Fruit fly (Drosophila melanogaster) whole organism, embryonic: Measurements from ENCODE around the gene wwk.

Experiments used
- Ada2b ChIP-seq: fragments of 200-800 bp; sonication (Bioruptor generic); IDR thresholded peaks from 2 replicates; pipeline ENCODE4 v1.3.6; 2022; ENCODE audit warnings: missing biosample characterization, missing genetic modification characterization
- Adf1 ChIP-seq: fragments of 200-800 bp; sonication (Bioruptor generic); IDR thresholded peaks from 2 replicates; pipeline ENCODE4 v1.3.6; 2022; ENCODE audit warnings: missing biosample characterization, missing genetic modification characterization
- Atf3 ChIP-seq: fragments of 200-800 bp; sonication (Bioruptor generic); optimal IDR thresholded peaks from 3 replicates; lab custom pipeline; 2016; ENCODE audit warnings: missing biosample characterization, missing genetic modification characterization
- CG10321 ChIP-seq: fragments of 200-800 bp; sonication (Bioruptor generic); IDR thresholded peaks from 2 replicates; pipeline ENCODE4 v1.3.6; 2022; ENCODE audit warnings: missing biosample characterization, missing genetic modification characterization
- CG10366 ChIP-seq: fragments of 200-800 bp; sonication (Bioruptor generic); IDR thresholded peaks from 2 replicates; pipeline ENCODE4 v1.3.6; 2022; ENCODE audit warnings: missing biosample characterization, missing genetic modification characterization
- CG10654 ChIP-seq: fragments of 200-800 bp; sonication (Bioruptor generic); optimal IDR thresholded peaks from 2 replicates; lab custom pipeline; 2016; ENCODE audit warnings: missing biosample characterization, missing genetic modification characterization
- CG11398 ChIP-seq: fragments of 200-800 bp; sonication (Bioruptor generic); optimal IDR thresholded peaks from 2 replicates; lab custom pipeline; 2016; ENCODE audit warnings: missing biosample characterization, missing genetic modification characterization
- CG14965 ChIP-seq: fragments of 200-800 bp; sonication (Bioruptor generic); optimal IDR thresholded peaks from 2 replicates; lab custom pipeline; 2016; ENCODE audit warnings: missing biosample characterization, missing genetic modification characterization, borderline replicate concordance
- CG15601 ChIP-seq: fragments of 200-800 bp; sonication (Bioruptor generic); optimal IDR thresholded peaks from 3 replicates; lab custom pipeline; 2019; ENCODE audit warnings: missing biosample characterization, mild to moderate bottlenecking, missing genetic modification characterization, moderate library complexity
- CG18476 ChIP-seq: fragments of 200-800 bp; sonication (Bioruptor generic); optimal IDR thresholded peaks from 2 replicates; lab custom pipeline; 2016; ENCODE audit warnings: missing biosample characterization, mild to moderate bottlenecking, missing genetic modification characterization
- CG3065 ChIP-seq: fragments of 200-800 bp; sonication (Bioruptor generic); optimal IDR thresholded peaks from 2 replicates; lab custom pipeline; 2016; ENCODE audit warnings: missing biosample characterization, missing genetic modification characterization
- CG3847 ChIP-seq: fragments of 200-800 bp; sonication (Bioruptor generic); IDR thresholded peaks from 2 replicates; pipeline ENCODE4 v1.3.6; 2022; ENCODE audit warnings: missing biosample characterization, missing genetic modification characterization
- CG4820 ChIP-seq: fragments of 200-800 bp; sonication (Bioruptor generic); optimal IDR thresholded peaks from 3 replicates; lab custom pipeline; 2016; ENCODE audit warnings: missing biosample characterization, missing genetic modification characterization
- CG6765 ChIP-seq: fragments of 200-800 bp; sonication (Bioruptor generic); optimal IDR thresholded peaks from 3 replicates; lab custom pipeline; 2017; ENCODE audit warnings: missing biosample characterization, mild to moderate bottlenecking, missing genetic modification characterization
- CG7839 ChIP-seq: fragments of 200-800 bp; sonication (Bioruptor generic); optimal IDR thresholded peaks from 3 replicates; lab custom pipeline; 2018; ENCODE audit warnings: missing biosample characterization, mild to moderate bottlenecking, missing genetic modification characterization, moderate library complexity
- CG8290 ChIP-seq, 3 experiments: fragments of 200-800 bp; sonication (Bioruptor generic); optimal IDR thresholded peaks; 2 replicates each; lab custom pipeline; 2016 to 2019; ENCODE audit warnings: missing biosample characterization in 3 of 3, missing genetic modification characterization in 3 of 3, mild to moderate bottlenecking in 2 of 3, moderate library complexity in 1 of 3
- CG9609 ChIP-seq: fragments of 200-800 bp; sonication (Bioruptor generic); optimal IDR thresholded peaks from 3 replicates; lab custom pipeline; 2016; ENCODE audit warnings: missing biosample characterization, missing genetic modification characterization
- CHES-1-like ChIP-seq: fragments of 200-800 bp; sonication (Bioruptor generic); optimal IDR thresholded peaks from 2 replicates; lab custom pipeline; 2016; ENCODE audit warnings: missing biosample characterization, missing genetic modification characterization
- Doc3 ChIP-seq: fragments of 200-800 bp; sonication (Bioruptor generic); IDR thresholded peaks from 3 replicates; pipeline ENCODE4 v1.3.6; 2022; ENCODE audit warnings: missing biosample characterization, missing genetic modification characterization; ENCODE audit not compliant: partially characterized antibody
- ERR ChIP-seq: fragments of 200-800 bp; sonication (Bioruptor generic); optimal IDR thresholded peaks from 2 replicates; lab custom pipeline; 2016; ENCODE audit warnings: missing biosample characterization, missing genetic modification characterization
- Fer3 ChIP-seq: fragments of 200-800 bp; sonication (Bioruptor generic); optimal IDR thresholded peaks from 2 replicates; lab custom pipeline; 2018; ENCODE audit warnings: missing biosample characterization, mild to moderate bottlenecking, missing genetic modification characterization, moderate library complexity
- Gug ChIP-seq: fragments of 200-800 bp; sonication (Bioruptor generic); IDR thresholded peaks from 4 replicates; pipeline ENCODE4 v1.3.6; 2022; ENCODE audit warnings: missing biosample characterization, missing genetic modification characterization
- HHEX ChIP-seq: fragments of 200-800 bp; sonication (Bioruptor generic); optimal IDR thresholded peaks from 3 replicates; lab custom pipeline; 2017; ENCODE audit warnings: missing biosample characterization, mild to moderate bottlenecking, missing genetic modification characterization, missing genetic modification reagents
- HLHmδ ChIP-seq: fragments of 200-800 bp; sonication (Bioruptor generic); optimal IDR thresholded peaks from 2 replicates; lab custom pipeline; 2018; ENCODE audit warnings: missing biosample characterization, mild to moderate bottlenecking, missing genetic modification characterization, moderate library complexity
- Jarid2 ChIP-seq: fragments of 200-800 bp; sonication (Bioruptor generic); optimal IDR thresholded peaks from 3 replicates; lab custom pipeline; 2017; ENCODE audit warnings: mild to moderate bottlenecking, missing biosample characterization, missing genetic modification reagents, missing genetic modification characterization
- Kr ChIP-seq: fragments of 200-800 bp; sonication (Bioruptor generic); optimal IDR thresholded peaks from 2 replicates; lab custom pipeline; 2017; ENCODE audit warnings: missing biosample characterization, mild to moderate bottlenecking, missing genetic modification characterization
- Lim3 ChIP-seq: fragments of 200-800 bp; sonication (Bioruptor generic); IDR thresholded peaks from 2 replicates; pipeline ENCODE4 v1.3.6; 2022; ENCODE audit warnings: missing biosample characterization, missing genetic modification characterization
- NC2β ChIP-seq: fragments of 200-800 bp; sonication (Bioruptor generic); optimal IDR thresholded peaks from 2 replicates; lab custom pipeline; 2016; ENCODE audit warnings: missing biosample characterization, missing genetic modification characterization
- Ptx1 ChIP-seq: fragments of 200-800 bp; sonication (Bioruptor generic); IDR thresholded peaks from 2 replicates; pipeline ENCODE4 v1.3.6; 2022; ENCODE audit warnings: missing biosample characterization, missing genetic modification characterization
- Sin3A ChIP-seq: fragments of >200 bp; optimal IDR thresholded peaks from 2 replicates; lab custom pipeline; 2018
- Six4 ChIP-seq: fragments of 200-800 bp; sonication (Bioruptor generic); optimal IDR thresholded peaks from 2 replicates; lab custom pipeline; 2016; ENCODE audit warnings: missing biosample characterization, missing genetic modification characterization
- Tbp ChIP-seq: fragments of >200 bp; optimal IDR thresholded peaks from 2 replicates; lab custom pipeline; 2018; ENCODE audit warnings: missing biosample characterization, missing genetic modification characterization
- Xrp1 ChIP-seq: fragments of 200-800 bp; sonication (Bioruptor generic); IDR thresholded peaks from 2 replicates; pipeline ENCODE4 v1.3.6; 2022; ENCODE audit warnings: missing biosample characterization, missing genetic modification characterization
- abd-A ChIP-seq: fragments of 200-800 bp; sonication (Bioruptor generic); optimal IDR thresholded peaks from 3 replicates; lab custom pipeline; 2019; ENCODE audit warnings: missing biosample characterization, mild to moderate bottlenecking, missing genetic modification characterization, moderate library complexity
- ato ChIP-seq: fragments of 200-800 bp; sonication (Bioruptor generic); IDR thresholded peaks from 2 replicates; pipeline ENCODE4 v1.3.6; 2022; ENCODE audit warnings: missing biosample characterization, missing genetic modification characterization; ENCODE audit not compliant: partially characterized antibody
- cato ChIP-seq: fragments of 200-800 bp; sonication (Bioruptor generic); optimal IDR thresholded peaks from 2 replicates; lab custom pipeline; 2016; ENCODE audit warnings: missing biosample characterization, missing genetic modification characterization, borderline replicate concordance
- croc ChIP-seq: fragments of 200-800 bp; sonication (Bioruptor generic); conservative IDR thresholded peaks from 3 replicates; pipeline ENCODE4 v1.3.6; 2022; ENCODE audit warnings: missing biosample characterization, missing genetic modification characterization
- emc ChIP-seq: fragments of 200-800 bp; sonication (Bioruptor generic); optimal IDR thresholded peaks from 2 replicates; lab custom pipeline; 2016; ENCODE audit warnings: missing biosample characterization, missing genetic modification characterization
- esg ChIP-seq: fragments of 200-800 bp; sonication (Bioruptor generic); conservative IDR thresholded peaks from 2 replicates; pipeline ENCODE4 v1.3.6; 2022; ENCODE audit warnings: missing biosample characterization, missing genetic modification characterization
- fd96Cb ChIP-seq: fragments of 200-800 bp; sonication (Bioruptor generic); optimal IDR thresholded peaks from 2 replicates; lab custom pipeline; 2018; ENCODE audit warnings: missing biosample characterization, mild to moderate bottlenecking, missing genetic modification characterization, moderate library complexity
- inv ChIP-seq: fragments of 200-800 bp; sonication (Bioruptor generic); IDR thresholded peaks from 2 replicates; pipeline ENCODE4 v1.3.6; 2022; ENCODE audit warnings: missing biosample characterization, missing genetic modification characterization; ENCODE audit not compliant: partially characterized antibody
- kah ChIP-seq: fragments of 200-800 bp; sonication (Bioruptor generic); optimal IDR thresholded peaks from 2 replicates; lab custom pipeline; 2018; ENCODE audit warnings: missing biosample characterization, mild to moderate bottlenecking, missing genetic modification characterization
- luna ChIP-seq: fragments of 200-800 bp; sonication (Bioruptor generic); optimal IDR thresholded peaks from 2 replicates; lab custom pipeline; 2016; ENCODE audit warnings: missing biosample characterization, missing genetic modification characterization
- maf-S ChIP-seq: fragments of 200-800 bp; sonication (Bioruptor generic); optimal IDR thresholded peaks from 2 replicates; lab custom pipeline; 2016; ENCODE audit warnings: missing biosample characterization, missing genetic modification characterization
- org-1 ChIP-seq: fragments of 200-800 bp; sonication (Bioruptor generic); optimal IDR thresholded peaks from 2 replicates; lab custom pipeline; 2017; ENCODE audit warnings: missing biosample characterization, missing genetic modification characterization
- pan ChIP-seq, 4 experiments: fragments of >200 bp in 3 of 4; fragments of 200-800 bp in 1 of 4; sonication (Bioruptor generic) in 1 of 4; optimal IDR thresholded peaks in 3 of 4; IDR thresholded peaks in 1 of 4; 2 replicates each; pipeline versions ENCODE4 v1.3.6 to Lab custom; 2017 to 2022; ENCODE audit warnings: missing biosample characterization in 2 of 4, missing genetic modification characterization in 2 of 4, mixed read lengths in 1 of 4
- pros ChIP-seq: fragments of 200-800 bp; sonication (Bioruptor generic); optimal IDR thresholded peaks from 3 replicates; lab custom pipeline; 2019; ENCODE audit warnings: missing biosample characterization, mild to moderate bottlenecking, missing genetic modification characterization, moderate library complexity
- scrt ChIP-seq: fragments of 200-800 bp; sonication (Bioruptor generic); optimal IDR thresholded peaks from 2 replicates; lab custom pipeline; 2018; ENCODE audit warnings: missing biosample characterization, mild to moderate bottlenecking, missing genetic modification characterization, moderate library complexity
- sqz ChIP-seq: fragments of 200-800 bp; sonication (Bioruptor generic); optimal IDR thresholded peaks from 3 replicates; lab custom pipeline; 2018; ENCODE audit warnings: missing biosample characterization, mild to moderate bottlenecking, missing genetic modification characterization

Gene wwk

DNA sequence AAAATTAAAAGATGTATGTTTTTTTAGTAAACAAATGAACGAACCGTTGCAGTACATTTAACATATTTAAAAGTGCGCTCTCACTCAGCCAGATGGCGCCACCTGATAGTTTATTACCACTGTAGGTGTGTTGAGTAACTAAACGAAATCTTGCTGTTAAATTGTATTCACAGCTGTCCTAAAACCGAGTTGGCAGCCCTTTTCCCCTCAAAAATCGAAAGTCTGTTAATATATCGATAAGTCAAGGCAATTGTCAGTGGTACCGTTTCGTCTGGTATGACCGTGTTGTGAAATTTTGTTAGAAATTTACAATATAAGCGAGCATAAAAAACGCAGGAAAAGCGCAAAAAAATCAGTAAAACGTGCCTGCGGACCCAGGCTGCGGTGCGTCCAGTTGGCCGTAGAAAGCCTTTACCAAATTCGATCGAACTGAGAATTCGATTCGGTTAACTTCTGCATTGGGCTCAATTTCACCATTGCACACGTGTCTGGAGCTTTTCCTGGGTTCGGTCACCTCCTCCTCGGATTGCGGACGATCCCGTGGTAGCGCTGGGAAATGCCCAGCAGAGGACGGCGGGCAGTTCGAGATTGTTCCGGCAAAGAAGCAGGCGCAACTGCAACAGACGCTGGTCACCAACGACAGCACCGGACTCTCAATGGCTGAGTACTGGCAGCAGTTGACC, 38.8 kb downstream of the wwk start, which contains the start of gene stc (continued):
- TF ChIP-seq Six4 (GFP tag; lab: Kevin White, UChicago) (no peak), abd-A (tag; lab: Kevin White, UChicago) (no peak), scrt (GFP tag; lab: Kevin White, UChicago) (no peak), CG4820 (GFP tag; lab: Kevin White, UChicago) (no peak), Tbp (GFP tag; lab: Kevin White, UChicago) (no peak), ato (GFP tag; lab: Robert Waterston, UW) (peak; percentile 57; the same call in 1 of the 2 replicates), emc (GFP tag; lab: Kevin White, UChicago) (no peak), pan (optimal IDR thresholded peaks at IDR 0.05; lab: Kevin White, UChicago) (no peak), pan (GFP tag; optimal IDR thresholded peaks at IDR 0.05 in 1 of 2, IDR thresholded peaks at IDR 0.05 in 1 of 2) (no peak), CG11398 (peak; percentile 20), ERR (GFP tag; lab: Kevin White, UChicago) (peak; percentile 28), Jarid2 (peak; percentile 61), pros (GFP tag; lab: Kevin White, UChicago) (no peak), fd96Cb (tag; lab: Kevin White, UChicago) (no peak), Gug (GFP tag; lab: Robert Waterston, UW) (no peak), CG3847 (GFP tag; lab: Robert Waterston, UW) (peak; percentile 85), esg (GFP tag; lab: Robert Waterston, UW) (no peak), HHEX (GFP tag; lab: Kevin White, UChicago) (peak; percentile 2), Fer3 (no peak), CG18476 (GFP tag; lab: Kevin White, UChicago) (no peak), cato (GFP tag; lab: Kevin White, UChicago) (no peak), CG9609 (GFP tag; lab: Kevin White, UChicago) (peak; percentile 31), CG7839 (tag; lab: Kevin White, UChicago) (no peak), croc (no peak), CG8290 (GFP tag; optimal IDR thresholded peaks at IDR 0.05; lab: Kevin White, UChicago) (peak; percentile 46), CG8290 (tag; optimal IDR thresholded peaks at IDR 0.05; lab: Kevin White, UChicago) (no peak), inv (GFP tag; lab: Robert Waterston, UW) (peak; percentile 36; the same call in 1 of the 2 replicates), NC2β (peak; percentile 63), Xrp1 (0 out of 2 replicates have a peak, but pooled peaks have one; percentile 28), CHES-1-like (GFP tag; lab: Kevin White, UChicago) (peak; percentile 67), Sin3A (lab: Kevin White, UChicago) (peak; percentile 55), Adf1 (GFP tag; lab: Robert Waterston, UW) (no peak), CG10366 (GFP tag; lab: Robert Waterston, UW) (0 out of 2 replicates have a peak, but pooled peaks have one; percentile 26), Ptx1 (GFP tag; lab: Robert Waterston, UW) (no peak), Doc3 (GFP tag; lab: Robert Waterston, UW) (peak; percentile 55; the same call in 2 of the 3 replicates), CG3065 (no peak), CG10654 (GFP tag; lab: Kevin White, UChicago) (no peak), maf-S (GFP tag; lab: Kevin White, UChicago) (peak; percentile 31), Atf3 (GFP tag; lab: Kevin White, UChicago) (peak; percentile 1), CG10321 (GFP tag; lab: Robert Waterston, UW) (no peak), CG6765 (GFP tag; lab: Kevin White, UChicago) (no peak), CG14965 (GFP tag; lab: Kevin White, UChicago) (no peak), Ada2b (GFP tag; lab: Robert Waterston, UW) (no peak), Lim3 (GFP tag; lab: Robert Waterston, UW) (no peak), HLHmδ (GFP tag; lab: Kevin White, UChicago) (no peak), Kr (GFP tag; lab: Kevin White, UChicago) (no peak), CG15601 (tag; lab: Kevin White, UChicago) (no peak), luna (GFP tag; lab: Kevin White, UChicago) (peak; percentile 14), org-1 (GFP tag; lab: Kevin White, UChicago) (no peak), kah (GFP tag; lab: Kevin White, UChicago) (no peak), sqz (no peak)
